Worm (Caenorhabditis elegans) whole organism, young adult: Measurements from ENCODE around the gene fat-1.

Experiments
- B0035.1 ChIP-seq: sonication (generic microtip); optimal IDR thresholded peaks from 2 replicates; lab custom pipeline; 2016; ENCODE audit warnings: missing genetic modification characterization, mild to moderate bottlenecking, missing compliant biosample characterization, missing genotype, missing genetic modification reagents
- C06A6.2 ChIP-seq: fragments of 200-800 bp; sonication (Bioruptor generic); conservative IDR thresholded peaks from 2 replicates; pipeline ENCODE4 v1.3.6; 2022; ENCODE audit warnings: missing genetic modification characterization, missing compliant biosample characterization
- F22D6.2 ChIP-seq: sonication (generic microtip); optimal IDR thresholded peaks from 2 replicates; lab custom pipeline; 2016; ENCODE audit warnings: mild to moderate bottlenecking, missing genetic modification characterization, missing compliant biosample characterization
- F23B12.7 ChIP-seq: sonication (generic microtip); optimal IDR thresholded peaks from 2 replicates; lab custom pipeline; 2017; ENCODE audit warnings: missing genetic modification characterization, mild to moderate bottlenecking, missing compliant biosample characterization, antibody characterized with exemption, moderate library complexity; ENCODE audit not compliant: insufficient read depth
- F33H1.4 ChIP-seq: fragments of 200-800 bp; sonication (Bioruptor generic); IDR thresholded peaks from 2 replicates; pipeline ENCODE4 v1.3.6; 2022; ENCODE audit warnings: missing genetic modification reagents, missing genetic modification characterization, missing compliant biosample characterization
- F52B5.7 ChIP-seq: sonication (generic microtip); optimal IDR thresholded peaks from 2 replicates; lab custom pipeline; 2016; ENCODE audit warnings: mild to moderate bottlenecking, missing genetic modification characterization, missing compliant biosample characterization
- F57C9.4 ChIP-seq: sonication (generic microtip); optimal IDR thresholded peaks from 2 replicates; lab custom pipeline; 2017; ENCODE audit warnings: mild to moderate bottlenecking, missing genetic modification characterization, missing compliant biosample characterization
- K11D2.4 ChIP-seq: fragments of 200-800 bp; sonication (Bioruptor generic); IDR thresholded peaks from 2 replicates; pipeline ENCODE4 v1.3.6; 2022; ENCODE audit warnings: missing genetic modification reagents, missing genetic modification characterization, missing compliant biosample characterization
- Y53G8AR.9 ChIP-seq: fragments of 200-800 bp; sonication (Bioruptor generic); conservative IDR thresholded peaks from 2 replicates; pipeline ENCODE4 v1.3.6; 2022; ENCODE audit warnings: missing genetic modification reagents, missing genetic modification characterization, missing compliant biosample characterization
- Y56A3A.18 ChIP-seq: fragments of 200-800 bp; sonication (Bioruptor generic); IDR thresholded peaks from 2 replicates; pipeline ENCODE4 v1.3.6; 2022; ENCODE audit warnings: missing genetic modification reagents, missing genetic modification characterization, missing compliant biosample characterization
- aptf-3 ChIP-seq: fragments of 200-800 bp; sonication (Bioruptor generic); IDR thresholded peaks from 2 replicates; pipeline ENCODE4 v1.3.6; 2022; ENCODE audit warnings: missing genetic modification characterization, missing compliant biosample characterization
- atf-7 ChIP-seq: sonication (generic microtip); optimal IDR thresholded peaks from 2 replicates; lab custom pipeline; 2017; ENCODE audit warnings: mild to moderate bottlenecking, missing genetic modification characterization, missing compliant biosample characterization
- athp-1 ChIP-seq: sonication (generic microtip); optimal IDR thresholded peaks from 2 replicates; lab custom pipeline; 2017; ENCODE audit warnings: mild to moderate bottlenecking, missing genetic modification characterization, missing compliant biosample characterization
- attf-3 ChIP-seq: fragments of 200-800 bp; sonication (Bioruptor generic); conservative IDR thresholded peaks from 2 replicates; pipeline ENCODE4 v1.3.6; 2022; ENCODE audit warnings: missing genetic modification reagents, missing genetic modification characterization, missing compliant biosample characterization
- attf-5 ChIP-seq: fragments of 200-800 bp; sonication (Bioruptor generic); optimal IDR thresholded peaks from 2 replicates; lab custom pipeline; 2018; ENCODE audit warnings: mild to moderate bottlenecking, missing genetic modification characterization, missing compliant biosample characterization
- bed-2 ChIP-seq: fragments of 200-800 bp; sonication (Bioruptor generic); IDR thresholded peaks from 2 replicates; pipeline ENCODE4 v1.3.6; 2022; ENCODE audit warnings: missing genetic modification reagents, missing genetic modification characterization, missing compliant biosample characterization
- cebp-1 ChIP-seq, 2 experiments: fragments of 200-800 bp in 1 of 2; sonication (Bioruptor generic) in 1 of 2; sonication (generic microtip) in 1 of 2; IDR thresholded peaks in 1 of 2; optimal IDR thresholded peaks in 1 of 2; 2 replicates each; pipeline versions ENCODE4 v1.3.6 to Lab custom; 2017 to 2022; ENCODE audit warnings: missing compliant biosample characterization in 2 of 2, missing genetic modification characterization in 2 of 2, mild to moderate bottlenecking in 1 of 2, missing genetic modification reagents in 1 of 2, moderate library complexity in 1 of 2
- cebp-2 ChIP-seq: fragments of 200-800 bp; sonication (Bioruptor generic); IDR thresholded peaks from 2 replicates; pipeline ENCODE4 v1.3.6; 2022; ENCODE audit warnings: missing genetic modification characterization, missing compliant biosample characterization
- chd-7 ChIP-seq: sonication (generic microtip); optimal IDR thresholded peaks from 2 replicates; lab custom pipeline; 2016; ENCODE audit warnings: mild to moderate bottlenecking, missing genetic modification characterization, moderate library complexity, missing compliant biosample characterization
- die-1 ChIP-seq: sonication (generic microtip); optimal IDR thresholded peaks from 2 replicates; lab custom pipeline; 2016; ENCODE audit warnings: missing genotype, mild to moderate bottlenecking, missing genetic modification characterization, missing compliant biosample characterization
- dox-1 ChIP-seq: fragments of 200-800 bp; sonication (Bioruptor generic); IDR thresholded peaks from 2 replicates; pipeline ENCODE4 v1.3.6; 2022; ENCODE audit warnings: missing genetic modification reagents, missing genetic modification characterization, missing compliant biosample characterization
- efl-1 ChIP-seq: fragments of 150-350 bp; optimal IDR thresholded peaks from 2 replicates; lab custom pipeline; 2014; ENCODE audit warnings: missing biosample characterization, missing genetic modification reagents, missing genetic modification characterization
- egl-44 ChIP-seq: fragments of 200-800 bp; sonication (Bioruptor generic); IDR thresholded peaks from 2 replicates; pipeline ENCODE4 v1.3.6; 2022; ENCODE audit warnings: missing genetic modification reagents, missing genetic modification characterization, missing compliant biosample characterization
- ekl-4 ChIP-seq: fragments of 200-800 bp; sonication (Bioruptor generic); IDR thresholded peaks from 2 replicates; pipeline ENCODE4 v1.3.6; 2022; ENCODE audit warnings: missing genetic modification reagents, missing genetic modification characterization, missing compliant biosample characterization
- ets-4 ChIP-seq: fragments of 200-800 bp; sonication (Bioruptor generic); optimal IDR thresholded peaks from 2 replicates; lab custom pipeline; 2018; ENCODE audit warnings: mild to moderate bottlenecking, missing genetic modification characterization, missing compliant biosample characterization
- him-1 ChIP-seq: sonication (generic microtip); optimal IDR thresholded peaks from 2 replicates; lab custom pipeline; 2016; ENCODE audit warnings: missing genotype, missing genetic modification reagents, missing genetic modification characterization, missing compliant biosample characterization
- hsf-1 ChIP-seq: fragments of 200-800 bp; sonication (Bioruptor generic); IDR thresholded peaks from 2 replicates; pipeline ENCODE4 v1.3.6; 2022; ENCODE audit warnings: missing genetic modification reagents, missing genetic modification characterization, missing compliant biosample characterization
- lag-1 ChIP-seq: fragments of 200-800 bp; sonication (Bioruptor generic); IDR thresholded peaks from 2 replicates; pipeline ENCODE4 v1.3.6; 2022; ENCODE audit warnings: missing genetic modification reagents, missing genetic modification characterization, missing compliant biosample characterization
- let-607 ChIP-seq, 2 experiments: fragments of 200-800 bp in 1 of 2; sonication (Bioruptor generic) in 1 of 2; sonication (generic microtip) in 1 of 2; optimal IDR thresholded peaks; 2 replicates each; lab custom pipeline; 2016 to 2018; ENCODE audit warnings: mild to moderate bottlenecking in 2 of 2, missing compliant biosample characterization in 2 of 2, missing genetic modification characterization in 2 of 2, moderate library complexity in 2 of 2, missing genotype in 1 of 2
- lin-26 ChIP-seq: fragments of 200-800 bp; sonication (Bioruptor generic); IDR thresholded peaks from 2 replicates; pipeline ENCODE4 v1.3.6; 2022; ENCODE audit warnings: missing genetic modification reagents, missing genetic modification characterization, missing compliant biosample characterization
- mcd-1 ChIP-seq: fragments of 200-800 bp; sonication (Bioruptor generic); IDR thresholded peaks from 2 replicates; pipeline ENCODE4 v1.3.6; 2022; ENCODE audit warnings: missing genetic modification reagents, missing genetic modification characterization, missing compliant biosample characterization
- mxl-1 ChIP-seq: sonication (generic microtip); optimal IDR thresholded peaks from 2 replicates; lab custom pipeline; 2016; ENCODE audit warnings: missing genetic modification characterization, missing compliant biosample characterization
- nfya-1 ChIP-seq: sonication (generic microtip); optimal IDR thresholded peaks from 2 replicates; lab custom pipeline; 2017; ENCODE audit warnings: antibody characterized with exemption, missing compliant biosample characterization, missing genetic modification characterization, borderline replicate concordance; ENCODE audit not compliant: insufficient read depth
- nfya-2 ChIP-seq: fragments of 200-800 bp; sonication (Bioruptor generic); IDR thresholded peaks from 2 replicates; pipeline ENCODE4 v1.3.6; 2022; ENCODE audit warnings: missing genetic modification reagents, missing genetic modification characterization, missing compliant biosample characterization
- nfyb-1 ChIP-seq: fragments of 200-800 bp; sonication (Bioruptor generic); IDR thresholded peaks from 2 replicates; pipeline ENCODE4 v1.3.6; 2022; ENCODE audit warnings: missing genetic modification reagents, missing genetic modification characterization, missing compliant biosample characterization
- nhr-90 ChIP-seq: sonication (generic microtip); optimal IDR thresholded peaks from 2 replicates; lab custom pipeline; 2016; ENCODE audit warnings: missing genotype, mild to moderate bottlenecking, missing genetic modification characterization, missing compliant biosample characterization
- pbrm-1 ChIP-seq: fragments of 200-800 bp; sonication (Bioruptor generic); IDR thresholded peaks from 2 replicates; pipeline ENCODE4 v1.3.6; 2022; ENCODE audit warnings: missing genetic modification reagents, missing genetic modification characterization, missing compliant biosample characterization
- rec-8 ChIP-seq, 2 experiments: sonication (generic microtip); optimal IDR thresholded peaks; 2 replicates each; lab custom pipeline; 2016; ENCODE audit warnings: mild to moderate bottlenecking in 2 of 2, missing genetic modification characterization in 2 of 2, missing genetic modification reagents in 2 of 2, missing genotype in 2 of 2, missing biosample characterization in 1 of 2, missing compliant biosample characterization in 1 of 2, moderate library complexity in 1 of 2
- repo-1 ChIP-seq: sonication (generic microtip); optimal IDR thresholded peaks from 2 replicates; lab custom pipeline; 2017; ENCODE audit warnings: mild to moderate bottlenecking, missing genetic modification characterization, missing compliant biosample characterization
- snpc-1.3 ChIP-seq: sonication (generic microtip); optimal IDR thresholded peaks from 2 replicates; lab custom pipeline; 2017; ENCODE audit warnings: missing genetic modification characterization, mild to moderate bottlenecking, missing compliant biosample characterization, antibody characterized with exemption, moderate library complexity, missing genotype, missing genetic modification reagents; ENCODE audit not compliant: insufficient read depth
- snpc-4 ChIP-seq, 5 experiments: fragments of 150-350 bp in 1 of 5; sonication (generic microtip) in 4 of 5; optimal IDR thresholded peaks; 2 replicates each; lab custom pipeline; 2014 to 2018; ENCODE audit warnings: missing genetic modification characterization in 5 of 5, missing biosample characterization in 3 of 5, antibody characterized with exemption in 2 of 5, mild to moderate bottlenecking in 2 of 5, missing compliant biosample characterization in 2 of 5, missing genotype in 2 of 5, moderate library complexity in 2 of 5, missing genetic modification reagents in 1 of 5
- sptf-2 ChIP-seq: fragments of 200-800 bp; sonication (Bioruptor generic); optimal IDR thresholded peaks from 2 replicates; lab custom pipeline; 2018; ENCODE audit warnings: mild to moderate bottlenecking, missing genetic modification characterization, missing compliant biosample characterization
- tbp1 ChIP-seq: fragments of 200-800 bp; sonication (Bioruptor generic); optimal IDR thresholded peaks from 2 replicates; lab custom pipeline; 2018; ENCODE audit warnings: mild to moderate bottlenecking, missing genetic modification characterization, missing compliant biosample characterization
- tbx-9 ChIP-seq: sonication (generic microtip); optimal IDR thresholded peaks from 2 replicates; lab custom pipeline; 2016; ENCODE audit warnings: borderline replicate concordance, missing genetic modification characterization, inconsistent platforms, missing compliant biosample characterization
- tlf-1 ChIP-seq: fragments of 200-800 bp; sonication (Bioruptor generic); optimal IDR thresholded peaks from 2 replicates; lab custom pipeline; 2018; ENCODE audit warnings: mild to moderate bottlenecking, missing genetic modification characterization, missing compliant biosample characterization
- unc-62 ChIP-seq: fragments of 150-350 bp; optimal IDR thresholded peaks from 2 replicates; lab custom pipeline; 2014; ENCODE audit warnings: missing biosample characterization, missing genetic modification reagents, missing genetic modification characterization

fat-1 gene

DNA sequence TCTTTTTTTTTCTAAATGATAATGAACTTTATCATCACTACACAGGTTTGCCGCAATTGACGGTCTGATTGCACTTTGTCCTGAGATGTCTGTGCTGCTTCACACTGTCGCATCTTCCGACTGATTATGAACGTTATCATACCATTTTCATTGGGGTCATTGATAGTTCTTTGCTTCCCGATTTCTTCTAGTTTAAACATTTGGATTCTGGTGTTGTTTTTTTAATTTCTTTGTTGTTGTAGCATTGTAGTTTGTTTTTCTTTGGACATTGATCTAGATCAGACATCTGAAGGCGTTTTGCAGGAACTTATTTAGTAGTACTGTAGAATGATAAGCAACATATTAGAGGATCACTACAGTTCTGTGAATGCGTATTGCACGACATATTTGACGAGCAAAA is 3.3 kb downstream of the fat-1 start:
- TF ChIP-seq F33H1.4 (0 out of 2 replicates have a peak, but pooled peaks have one; percentile 14), die-1 (tag; lab: Kevin White, UChicago) (peak; percentile 48), repo-1 (tag; lab: Kevin White, UChicago) (peak; percentile 85), sptf-2 (GFP tag; lab: Kevin White, UChicago) (no peak), nfyb-1 (GFP tag; lab: Robert Waterston, UW) (peak; percentile 82), chd-7 (peak; percentile 76), hsf-1 (GFP tag; lab: Robert Waterston, UW) (peak; percentile 51; the same call in 1 of the 2 replicates), nhr-90 (tag; lab: Kevin White, UChicago) (peak; percentile 51), egl-44 (0 out of 2 replicates have a peak, but pooled peaks have one; percentile 49), let-607 (tag; optimal IDR thresholded peaks at IDR 0.05; lab: Kevin White, UChicago) (peak in 1 of 2 experiments; percentile 54), ekl-4 (peak; percentile 34; the same call in 1 of the 2 replicates), mcd-1 (peak; percentile 46), cebp-1 (GFP tag; IDR thresholded peaks at IDR 0.05; lab: Robert Waterston, UW) (peak; percentile 67), cebp-1 (tag; optimal IDR thresholded peaks at IDR 0.05; lab: Kevin White, UChicago) (peak; percentile 74), Y53G8AR.9 (peak; percentile 91), rec-8 (tag; optimal IDR thresholded peaks at IDR 0.05; lab: Kevin White, UChicago) (no peak), B0035.1 (tag; lab: Kevin White, UChicago) (no peak), F57C9.4 (tag; lab: Kevin White, UChicago) (no peak), K11D2.4 (peak; percentile 56; the same call in 1 of the 2 replicates), tbx-9 (tag; lab: Kevin White, UChicago) (peak; percentile 74), athp-1 (tag; lab: Kevin White, UChicago) (peak; percentile 61), him-1 (peak; percentile 17), cebp-2 (peak; percentile 90; the same call in 1 of the 2 replicates), unc-62 (GFP tag; lab: Kevin White, UChicago) (no peak), pbrm-1 (GFP tag; lab: Robert Waterston, UW) (peak; percentile 70), Y56A3A.18 (GFP tag; lab: Robert Waterston, UW) (0 out of 2 replicates have a peak, but pooled peaks have one; percentile 56), snpc-1.3 (tag; lab: Kevin White, UChicago) (peak; percentile 3), lag-1 (no peak), lin-26 (GFP tag; lab: Robert Waterston, UW) (peak; percentile 65; the same call in 1 of the 2 replicates), dox-1 (GFP tag; lab: Robert Waterston, UW) (no peak), F52B5.7 (tag; lab: Kevin White, UChicago) (peak; percentile 34), nfya-2 (GFP tag; lab: Robert Waterston, UW) (no peak), ets-4 (GFP tag; lab: Kevin White, UChicago) (peak; percentile 59), tlf-1 (GFP tag; lab: Kevin White, UChicago) (peak; percentile 83), bed-2 (no peak), aptf-3 (GFP tag; lab: Robert Waterston, UW) (no peak), tbp1 (GFP tag; lab: Kevin White, UChicago) (peak; percentile 64), atf-7 (peak; percentile 60), mxl-1 (tag; lab: Kevin White, UChicago) (no peak), F23B12.7 (peak; percentile 80), snpc-4 (GFP tag; optimal IDR thresholded peaks at IDR 0.05; lab: Kevin White, UChicago) (no peak), snpc-4 (tag; optimal IDR thresholded peaks at IDR 0.05; lab: Kevin White, UChicago) (peak in 2 of 4 experiments; percentile 5 to 53), efl-1 (GFP tag; lab: Kevin White, UChicago) (no peak), C06A6.2 (peak; percentile 68), F22D6.2 (tag; lab: Kevin White, UChicago) (no peak), attf-3 (GFP tag; lab: Robert Waterston, UW) (no peak), attf-5 (GFP tag; lab: Kevin White, UChicago) (peak; percentile 25), nfya-1 (tag; lab: Kevin White, UChicago) (no peak)
